Fruit fly (Drosophila melanogaster): ENCODE data around the gene ND-51.

The ND-51 gene

dm6 chr2L:6070656-6071231 lies 8.2 kb upstream of the ND-51 start, which contains the start of the genes CG9154 and Kr-h2 (continued):
- TF ChIP-seq bsh (GFP tag; optimal IDR thresholded peaks at IDR 0.05) (peak in 1 of 2 experiments; percentile 17), Tbp (GFP tag; optimal IDR thresholded peaks at IDR 0.05) (no peak), lbe (GFP tag; optimal IDR thresholded peaks at IDR 0.05) (no peak), lab (GFP tag; optimal IDR thresholded peaks at IDR 0.05) (peak; percentile 69), gfzf (GFP tag; optimal IDR thresholded peaks at IDR 0.05) (no peak), pros (GFP tag; optimal IDR thresholded peaks at IDR 0.05) (no peak), H2.0 (GFP tag; IDR thresholded peaks at IDR 0.05) (no peak), Max (GFP tag; optimal IDR thresholded peaks at IDR 0.05) (peak; percentile 14), dati (GFP tag; IDR thresholded peaks at IDR 0.05) (no peak), Hr51 (GFP tag; optimal IDR thresholded peaks at IDR 0.05) (peak in 1 of 2 experiments; percentile 3), nmo (GFP tag; optimal IDR thresholded peaks at IDR 0.05) (peak; percentile 61), cg (GFP tag; optimal IDR thresholded peaks at IDR 0.05) (no peak), cad (GFP tag; optimal IDR thresholded peaks at IDR 0.05) (no peak), sob (GFP tag; IDR thresholded peaks at IDR 0.05) (no peak), E2f1 (GFP tag; IDR thresholded peaks at IDR 0.05) (0 out of 2 replicates have a peak, but pooled peaks have one; percentile 11), vfl (GFP tag; optimal IDR thresholded peaks at IDR 0.05) (no peak), CG13287 (GFP tag; IDR thresholded peaks at IDR 0.05; ENCODE audit: partially characterized antibody) (peak; percentile 64), ham (GFP tag; IDR thresholded peaks at IDR 0.05) (no peak), TFAM (GFP tag; optimal IDR thresholded peaks at IDR 0.05) (no peak), tio (GFP tag; optimal IDR thresholded peaks at IDR 0.05) (no peak), CG11504 (tag; optimal IDR thresholded peaks at IDR 0.05) (peak; percentile 39), CG43689 (GFP tag; IDR thresholded peaks at IDR 0.05) (no peak), so (GFP tag; IDR thresholded peaks at IDR 0.05) (no peak), Med (GFP tag) (peak; percentile 75), CG1024 (GFP tag; IDR thresholded peaks at IDR 0.05) (no peak), amos (GFP tag; IDR thresholded peaks at IDR 0.05; ENCODE audit: partially characterized antibody) (peak; percentile 75), CG7839 (tag; optimal IDR thresholded peaks at IDR 0.05) (peak; percentile 47), trem (tag; optimal IDR thresholded peaks at IDR 0.05) (peak; percentile 73), CG11723 (GFP tag; optimal IDR thresholded peaks at IDR 0.05) (peak; percentile 14)

- TF ChIP-seq gro (GFP tag; optimal IDR thresholded peaks at IDR 0.05) (peak; percentile 68), bab2 (GFP tag; optimal IDR thresholded peaks at IDR 0.05) (no peak), Spps (tag; optimal IDR thresholded peaks at IDR 0.05) (no peak), Med (GFP tag) (peak; percentile 82), mam (GFP tag; optimal IDR thresholded peaks at IDR 0.05) (no peak), Sry-δ (GFP tag; optimal IDR thresholded peaks at IDR 0.05) (peak; percentile 95), cad (GFP tag; optimal IDR thresholded peaks at IDR 0.05) (no peak), CG9797 (GFP tag; optimal IDR thresholded peaks at IDR 0.05) (peak; percentile 12), CG16813 (GFP tag; IDR thresholded peaks at IDR 0.05; ENCODE audit: partially characterized antibody) (peak; percentile 87), YL-1 (GFP tag; optimal IDR thresholded peaks at IDR 0.05) (peak; percentile 69), dm (GFP tag; optimal IDR thresholded peaks at IDR 0.05) (peak; percentile 50), CG10267 (tag; optimal IDR thresholded peaks at IDR 0.05) (peak; percentile 21), otp (GFP tag; IDR thresholded peaks at IDR 0.05) (no peak), CG34224 (GFP tag; IDR thresholded peaks at IDR 0.05; ENCODE audit: partially characterized antibody) (peak; percentile 96), knrl (GFP tag; IDR thresholded peaks at IDR 0.05; ENCODE audit: partially characterized antibody) (peak; percentile 81), Sin3A (optimal IDR thresholded peaks at IDR 0.05) (peak; percentile 18), mld (GFP tag; IDR thresholded peaks at IDR 0.05; ENCODE audit: partially characterized antibody) (peak; percentile 65; the same call in 2 of the 3 replicates), MTF-1 (GFP tag; optimal IDR thresholded peaks at IDR 0.05; ENCODE audit: borderline replicate concordance) (no peak), sob (GFP tag; IDR thresholded peaks at IDR 0.05) (peak; percentile 10; the same call in 1 of the 2 replicates), vvl (GFP tag; IDR thresholded peaks at IDR 0.05) (peak; percentile 87), CG3995 (GFP tag; optimal IDR thresholded peaks at IDR 0.05) (peak; percentile 90), CG6791 (GFP tag; IDR thresholded peaks at IDR 0.05; ENCODE audit: partially characterized antibody) (peak; percentile 85), Oaz (GFP tag; IDR thresholded peaks at IDR 0.05) (no peak)
These were observed 6.1 kb upstream of the ND-51 start, which contains the start of the genes CG9150 and Pfdn1 for dm6 chr2L:6068544-6069251. TSS of gene CG9150 (minus strand) at chr2L:6068594. TSS of gene Pfdn1 (plus strand) at chr2L:6069079.
